Worm (Caenorhabditis elegans): ENCODE measurements around the gene ran-3.

ce11 chrII:8360453-8360852 is 35.6 kb upstream of the ran-3 start, which contains the start of gene M195.2:
- TF ChIP-seq rnt-1 (tag; optimal IDR thresholded peaks at IDR 0.05) = no peak
- TF ChIP-seq tbx-2 (tag; optimal IDR thresholded peaks at IDR 0.05) = no peak
- TF ChIP-seq nhr-237 (tag; optimal IDR thresholded peaks at IDR 0.05) = no peak
- no peak for TF ChIP-seq mef-2 (tag; optimal IDR thresholded peaks at IDR 0.05)
- no peak for TF ChIP-seq tlp-1 (tag; optimal IDR thresholded peaks at IDR 0.05)
- no peak for TF ChIP-seq ama-1 (optimal IDR thresholded peaks at IDR 0.05)
- TF ChIP-seq unc-62 (GFP tag; optimal IDR thresholded peaks at IDR 0.05) = no peak
- TF ChIP-seq unc-30 (tag; optimal IDR thresholded peaks at IDR 0.05) = no peak
- no peak for TF ChIP-seq vab-15 (tag; optimal IDR thresholded peaks at IDR 0.05)
- no peak for TF ChIP-seq nhr-12 (tag; optimal IDR thresholded peaks at IDR 0.05)
- no peak for TF ChIP-seq egl-13 (tag; optimal IDR thresholded peaks at IDR 0.05)
- no peak for TF ChIP-seq jun-1 (tag; optimal IDR thresholded peaks at IDR 0.05)
- TF ChIP-seq fos-1 (tag; optimal IDR thresholded peaks at IDR 0.05) = no peak
